Worm (Caenorhabditis elegans) whole organism, L1 larva: ENCODE measurements around the gene clec-156.
A peak's percentile ranks its signal among the peaks of the same experiment; 100 is the strongest.

Experiments
- C04F5.9 ChIP-seq: sonication (generic microtip); optimal IDR thresholded peaks from 2 replicates; lab custom pipeline; 2016; ENCODE audit warnings: missing genetic modification characterization, missing compliant biosample characterization
- Y116A8C.19 ChIP-seq: sonication (generic microtip); optimal IDR thresholded peaks from 2 replicates; lab custom pipeline; 2016; ENCODE audit warnings: missing compliant biosample characterization, missing genetic modification characterization, borderline replicate concordance
- alr-1 ChIP-seq: fragments of 200-800 bp; sonication (Bioruptor generic); optimal IDR thresholded peaks from 2 replicates; lab custom pipeline; 2018; ENCODE audit warnings: borderline replicate concordance, mild to moderate bottlenecking, missing genetic modification characterization, missing compliant biosample characterization
- aly-2 ChIP-seq: fragments of 150-350 bp; optimal IDR thresholded peaks from 2 replicates; lab custom pipeline; 2014; ENCODE audit warnings: missing biosample characterization, missing genetic modification characterization
- ceh-8 ChIP-seq: fragments of 200-800 bp; sonication (Bioruptor generic); optimal IDR thresholded peaks from 2 replicates; lab custom pipeline; 2018; ENCODE audit warnings: mild to moderate bottlenecking, missing genetic modification characterization, moderate library complexity, missing compliant biosample characterization
- ceh-82 ChIP-seq, 3 experiments: fragments of 150-350 bp in 1 of 3; sonication (generic microtip) in 2 of 3; optimal IDR thresholded peaks; 2 replicates each; lab custom pipeline; 2014 to 2017; ENCODE audit warnings: missing biosample characterization in 3 of 3, missing genetic modification characterization in 3 of 3
- ces-1 ChIP-seq: fragments of 150-350 bp; optimal IDR thresholded peaks from 2 replicates; lab custom pipeline; 2014; ENCODE audit warnings: missing biosample characterization, missing genetic modification reagents, missing genetic modification characterization
- dsc-1 ChIP-seq: sonication (generic microtip); optimal IDR thresholded peaks from 2 replicates; lab custom pipeline; 2016; ENCODE audit warnings: mild to moderate bottlenecking, missing genetic modification characterization, missing compliant biosample characterization
- efl-1 ChIP-seq, 4 experiments: fragments of 150-350 bp; optimal IDR thresholded peaks in 3 of 4; peaks in 1 of 4; 1 replicate in 1 of 4; 2 replicates in 3 of 4; lab custom pipeline; 2014; ENCODE audit warnings: missing biosample characterization in 2 of 4, missing genetic modification characterization in 2 of 4, missing genetic modification reagents in 2 of 4
- egl-13 ChIP-seq: sonication (generic microtip); optimal IDR thresholded peaks from 2 replicates; lab custom pipeline; 2016; ENCODE audit warnings: missing genotype, missing genetic modification reagents, missing genetic modification characterization, missing compliant biosample characterization
- elt-2 ChIP-seq: sonication (generic microtip); optimal IDR thresholded peaks from 2 replicates; lab custom pipeline; 2016; ENCODE audit warnings: missing genetic modification characterization, mild to moderate bottlenecking, inconsistent platforms, missing compliant biosample characterization, missing genetic modification reagents
- elt-3 ChIP-seq, 6 experiments: fragments of 150-350 bp in 1 of 6; sonication (generic microtip); optimal IDR thresholded peaks; 2 replicates each; lab custom pipeline; 2017 to 2018; ENCODE audit warnings: missing biosample characterization in 6 of 6, missing genetic modification characterization in 6 of 6, inconsistent platforms in 1 of 6
- fkh-4 ChIP-seq: sonication (generic microtip); optimal IDR thresholded peaks from 2 replicates; lab custom pipeline; 2016; ENCODE audit warnings: missing compliant biosample characterization, missing genetic modification characterization, borderline replicate concordance
- irx-1 ChIP-seq: sonication (generic microtip); optimal IDR thresholded peaks from 2 replicates; lab custom pipeline; 2016; ENCODE audit warnings: missing genetic modification characterization, missing compliant biosample characterization
- jun-1 ChIP-seq: fragments of 150-350 bp; optimal IDR thresholded peaks from 2 replicates; lab custom pipeline; 2014; ENCODE audit warnings: missing biosample characterization, missing genetic modification reagents, missing genetic modification characterization
- lin-13 ChIP-seq: fragments of 150-350 bp; optimal IDR thresholded peaks from 2 replicates; lab custom pipeline; 2014; ENCODE audit warnings: missing biosample characterization, missing genetic modification reagents, missing genetic modification characterization
- lin-35 ChIP-seq, 2 experiments: fragments of 150-350 bp; optimal IDR thresholded peaks; 2 replicates each; lab custom pipeline; 2014; ENCODE audit warnings: missing biosample characterization in 2 of 2, missing genetic modification characterization in 2 of 2, missing genetic modification reagents in 2 of 2
- lin-39 ChIP-seq: fragments of 150-350 bp; optimal IDR thresholded peaks from 2 replicates; lab custom pipeline; 2014; ENCODE audit warnings: missing biosample characterization, missing genetic modification reagents, missing genetic modification characterization
- lir-3 ChIP-seq: sonication (generic microtip); optimal IDR thresholded peaks from 2 replicates; lab custom pipeline; 2016; ENCODE audit warnings: mild to moderate bottlenecking, missing genetic modification characterization, moderate library complexity, missing compliant biosample characterization; ENCODE audit not compliant: poor library complexity
- mdl-1 ChIP-seq, 2 experiments: fragments of 150-350 bp; optimal IDR thresholded peaks; 2 replicates each; lab custom pipeline; 2014 to 2017; ENCODE audit warnings: missing biosample characterization in 2 of 2, missing genetic modification characterization in 2 of 2, inconsistent platforms in 1 of 2
- mef-2 ChIP-seq: fragments of 150-350 bp; optimal IDR thresholded peaks from 2 replicates; lab custom pipeline; 2014; ENCODE audit warnings: missing biosample characterization, missing genetic modification characterization
- mep-1 ChIP-seq: fragments of 150-350 bp; optimal IDR thresholded peaks from 2 replicates; lab custom pipeline; 2014; ENCODE audit warnings: missing biosample characterization, missing genetic modification characterization
- nhr-11 ChIP-seq: fragments of 150-350 bp; optimal IDR thresholded peaks from 2 replicates; lab custom pipeline; 2014; ENCODE audit warnings: missing biosample characterization, missing genetic modification characterization
- nhr-12 ChIP-seq: sonication (generic microtip); optimal IDR thresholded peaks from 2 replicates; lab custom pipeline; 2017; ENCODE audit warnings: missing biosample characterization, missing genetic modification characterization
- nhr-19 ChIP-seq: fragments of 200-800 bp; sonication (Bioruptor generic); conservative IDR thresholded peaks from 2 replicates; pipeline ENCODE4 v1.3.6; 2022; ENCODE audit warnings: missing genetic modification characterization, missing compliant biosample characterization
- nhr-20 ChIP-seq: sonication (generic microtip); optimal IDR thresholded peaks from 2 replicates; lab custom pipeline; 2016; ENCODE audit warnings: mild to moderate bottlenecking, missing genetic modification characterization, missing compliant biosample characterization
- nhr-28 ChIP-seq: fragments of 150-350 bp; optimal IDR thresholded peaks from 2 replicates; lab custom pipeline; 2014; ENCODE audit warnings: missing biosample characterization, missing genetic modification characterization
- nhr-47 ChIP-seq: sonication (generic microtip); optimal IDR thresholded peaks from 2 replicates; lab custom pipeline; 2016; ENCODE audit warnings: mild to moderate bottlenecking, missing genetic modification characterization, moderate library complexity, missing compliant biosample characterization
- nhr-77 ChIP-seq: fragments of 150-350 bp; optimal IDR thresholded peaks from 2 replicates; lab custom pipeline; 2014; ENCODE audit warnings: missing biosample characterization, missing genetic modification characterization
- nhr-85 ChIP-seq: sonication (generic microtip); peaks from one replicate; lab custom pipeline; 2016; ENCODE audit warnings: missing genetic modification characterization, inconsistent platforms, missing compliant biosample characterization
- nhr-90 ChIP-seq: sonication (generic microtip); optimal IDR thresholded peaks from 2 replicates; lab custom pipeline; 2016; ENCODE audit warnings: mild to moderate bottlenecking, missing genetic modification characterization, missing compliant biosample characterization; ENCODE audit not compliant: poor library complexity
- pax-3 ChIP-seq: fragments of 200-800 bp; sonication (Bioruptor generic); optimal IDR thresholded peaks from 2 replicates; lab custom pipeline; 2018; ENCODE audit warnings: mild to moderate bottlenecking, missing genetic modification characterization, moderate library complexity, missing compliant biosample characterization
- pqm-1 ChIP-seq: sonication (generic microtip); optimal IDR thresholded peaks from 3 replicates; lab custom pipeline; 2017; ENCODE audit warnings: missing biosample characterization, missing genetic modification characterization
- skn-1 ChIP-seq: fragments of 150-350 bp; optimal IDR thresholded peaks from 2 replicates; lab custom pipeline; 2014; ENCODE audit warnings: missing biosample characterization, missing genetic modification characterization
- snu-23 ChIP-seq: sonication (generic microtip); optimal IDR thresholded peaks from 2 replicates; lab custom pipeline; 2016; ENCODE audit warnings: missing genetic modification characterization, missing compliant biosample characterization
- sox-4 ChIP-seq: sonication (generic microtip); optimal IDR thresholded peaks from 2 replicates; lab custom pipeline; 2016; ENCODE audit warnings: missing genetic modification characterization, missing compliant biosample characterization
- sptf-1 ChIP-seq: fragments of 150-350 bp; optimal IDR thresholded peaks from 2 replicates; lab custom pipeline; 2014; ENCODE audit warnings: missing biosample characterization, missing genetic modification characterization
- sup-37 ChIP-seq: fragments of 200-800 bp; sonication (Bioruptor generic); optimal IDR thresholded peaks from 2 replicates; lab custom pipeline; 2018; ENCODE audit warnings: mild to moderate bottlenecking, missing genetic modification characterization, missing compliant biosample characterization
- swsn-7 ChIP-seq: sonication (generic microtip); optimal IDR thresholded peaks from 2 replicates; lab custom pipeline; 2016; ENCODE audit warnings: missing genetic modification characterization, missing compliant biosample characterization
- tlp-1 ChIP-seq: fragments of 150-350 bp; optimal IDR thresholded peaks from 2 replicates; lab custom pipeline; 2014; ENCODE audit warnings: missing biosample characterization, missing genetic modification characterization
- unc-130 ChIP-seq: fragments of 150-350 bp; optimal IDR thresholded peaks from 2 replicates; lab custom pipeline; 2017; ENCODE audit warnings: missing biosample characterization, missing genetic modification characterization, inconsistent platforms
- unc-30 ChIP-seq: sonication (generic microtip); optimal IDR thresholded peaks from 2 replicates; lab custom pipeline; 2017; ENCODE audit warnings: missing biosample characterization, missing genetic modification characterization
- unc-62 ChIP-seq: fragments of 150-350 bp; optimal IDR thresholded peaks from 2 replicates; lab custom pipeline; 2014; ENCODE audit warnings: missing biosample characterization, missing genetic modification reagents, missing genetic modification characterization
- unc-86 ChIP-seq: sonication (generic microtip); optimal IDR thresholded peaks from 2 replicates; lab custom pipeline; 2016; ENCODE audit warnings: missing genetic modification characterization, missing compliant biosample characterization
- vab-15 ChIP-seq: sonication (generic microtip); optimal IDR thresholded peaks from 2 replicates; lab custom pipeline; 2017; ENCODE audit warnings: missing genotype, mild to moderate bottlenecking, missing genetic modification characterization, missing compliant biosample characterization
- zag-1 ChIP-seq: fragments of 150-350 bp; optimal IDR thresholded peaks from 2 replicates; lab custom pipeline; 2014; ENCODE audit warnings: missing biosample characterization, missing genetic modification characterization

Gene clec-156

ce11 chrIII:4856109-4856508 lies 14.0 kb upstream of the clec-156 start, which contains the start of gene C35D10.7:
C35D10.7 (plus strand) TSS chrIII:4856193.
- TF ChIP-seq sptf-1 (tag; lab: Kevin White, UChicago) (no peak), nhr-85 (no peak), mef-2 (tag; lab: Kevin White, UChicago) (no peak), C04F5.9 (tag; lab: Kevin White, UChicago) (no peak), elt-3 (tag; optimal IDR thresholded peaks at IDR 0.05; lab: Kevin White, UChicago) (no peak), ceh-82 (tag; optimal IDR thresholded peaks at IDR 0.05; lab: Kevin White, UChicago) (no peak), jun-1 (tag; lab: Kevin White, UChicago) (no peak), nhr-47 (no peak), dsc-1 (tag; lab: Kevin White, UChicago) (no peak), egl-13 (tag; lab: Kevin White, UChicago) (no peak), nhr-12 (tag; lab: Kevin White, UChicago) (no peak), nhr-11 (no peak), lin-35 (GFP tag; optimal IDR thresholded peaks at IDR 0.05; lab: Kevin White, UChicago) (no peak), unc-86 (tag; lab: Kevin White, UChicago) (no peak), lin-39 (tag; lab: Kevin White, UChicago) (no peak), sup-37 (GFP tag; lab: Kevin White, UChicago) (no peak), fkh-4 (no peak), elt-2 (tag; lab: Kevin White, UChicago) (no peak)

- TF ChIP-seq nhr-90: no peak
- TF ChIP-seq pax-3 (tag; lab: Kevin White, UChicago): no peak
- no peak for TF ChIP-seq snu-23 (GFP tag; lab: Kevin White, UChicago)
- no peak for TF ChIP-seq lin-13 (GFP tag; lab: Kevin White, UChicago)
- no peak for TF ChIP-seq jun-1 (tag; lab: Kevin White, UChicago)
- TF ChIP-seq ceh-8 (GFP tag; lab: Kevin White, UChicago): no peak
- no peak for TF ChIP-seq efl-1 (optimal IDR thresholded peaks at IDR 0.05; lab: Kevin White, UChicago)
- TF ChIP-seq efl-1 (GFP tag; optimal IDR thresholded peaks at IDR 0.05 in 1 of 2; lab: Kevin White, UChicago): no peak
- no peak for TF ChIP-seq mdl-1 (tag; optimal IDR thresholded peaks at IDR 0.05; lab: Kevin White, UChicago)
These were observed 12.8 kb upstream of the clec-156 start, which contains the start of gene C35D10.8 for ce11 chrIII:4854918-4855317. C35D10.8 (plus strand) TSS chrIII:4855218.

- TF ChIP-seq aly-2 (tag; lab: Kevin White, UChicago) (no peak), lin-13 (GFP tag; lab: Kevin White, UChicago) (no peak), nhr-11 (no peak), sptf-1 (tag; lab: Kevin White, UChicago) (no peak), sox-4 (tag; lab: Kevin White, UChicago) (no peak), alr-1 (no peak), mep-1 (tag; lab: Kevin White, UChicago) (no peak), swsn-7 (tag; lab: Kevin White, UChicago) (no peak), nhr-20 (tag; lab: Kevin White, UChicago) (no peak), unc-30 (tag; lab: Kevin White, UChicago) (no peak), unc-86 (tag; lab: Kevin White, UChicago) (no peak)
These were observed 10.0 kb upstream of the clec-156 start, which contains the start of gene ced-4 for ce11 chrIII:4852025-4852424. ced-4 (plus strand) TSS chrIII:4852325.

ce11 chrIII:4850139-4850538 lies 8.1 kb upstream of the clec-156 start, which contains the start of gene F26A1.1:
F26A1.1 (plus strand) TSS chrIII:4850507.
- TF ChIP-seq sup-37 (GFP tag; lab: Kevin White, UChicago) (no peak), lir-3 (tag; lab: Kevin White, UChicago) (no peak), nhr-28 (no peak), unc-130 (no peak), pqm-1 (no peak), snu-23 (GFP tag; lab: Kevin White, UChicago) (peak; percentile 41), tlp-1 (tag; lab: Kevin White, UChicago) (no peak), Y116A8C.19 (no peak), vab-15 (tag; lab: Kevin White, UChicago) (no peak), unc-62 (GFP tag; lab: Kevin White, UChicago) (no peak), zag-1 (tag; lab: Kevin White, UChicago) (no peak), nhr-85 (no peak), unc-86 (tag; lab: Kevin White, UChicago) (no peak), irx-1 (tag; lab: Kevin White, UChicago) (no peak), mdl-1 (tag; optimal IDR thresholded peaks at IDR 0.05; lab: Kevin White, UChicago) (no peak), dsc-1 (tag; lab: Kevin White, UChicago) (no peak), skn-1 (tag; lab: Kevin White, UChicago) (peak; percentile 14), sptf-1 (tag; lab: Kevin White, UChicago) (no peak), ces-1 (GFP tag; lab: Kevin White, UChicago) (no peak), lin-13 (GFP tag; lab: Kevin White, UChicago) (no peak), nhr-19 (GFP tag; lab: Robert Waterston, UW) (no peak), nhr-77 (tag; lab: Kevin White, UChicago) (no peak)
